Worm (Caenorhabditis elegans) whole organism, midembryonic: ENCODE measurements around the gene chil-8.

Experiments used
- klf-2 ChIP-seq: fragments of 200-800 bp; sonication (Bioruptor generic); conservative IDR thresholded peaks from 2 replicates; pipeline ENCODE4 v1.3.6; 2022; ENCODE audit warnings: missing genetic modification reagents, missing genetic modification characterization, missing compliant biosample characterization
- med-1 ChIP-seq: sonication (generic microtip); optimal IDR thresholded peaks from 2 replicates; lab custom pipeline; 2017; ENCODE audit warnings: missing genetic modification characterization, mild to moderate bottlenecking, missing compliant biosample characterization, antibody characterized with exemption, missing genetic modification reagents; ENCODE audit not compliant: insufficient read depth
- ref-1 ChIP-seq: fragments of 200-800 bp; sonication (Bioruptor generic); conservative IDR thresholded peaks from 2 replicates; pipeline ENCODE4 v1.3.6; 2022; ENCODE audit warnings: missing genetic modification reagents, missing genetic modification characterization, missing compliant biosample characterization
- tab-1 ChIP-seq: fragments of 200-800 bp; sonication (Bioruptor generic); IDR thresholded peaks from 2 replicates; pipeline ENCODE4 v1.3.6; 2022; ENCODE audit warnings: missing genetic modification characterization, missing compliant biosample characterization
- ztf-23 ChIP-seq: fragments of 200-800 bp; sonication (Bioruptor generic); IDR thresholded peaks from 2 replicates; pipeline ENCODE4 v1.3.6; 2022; ENCODE audit warnings: missing genetic modification reagents, missing genetic modification characterization, missing compliant biosample characterization

DNA sequence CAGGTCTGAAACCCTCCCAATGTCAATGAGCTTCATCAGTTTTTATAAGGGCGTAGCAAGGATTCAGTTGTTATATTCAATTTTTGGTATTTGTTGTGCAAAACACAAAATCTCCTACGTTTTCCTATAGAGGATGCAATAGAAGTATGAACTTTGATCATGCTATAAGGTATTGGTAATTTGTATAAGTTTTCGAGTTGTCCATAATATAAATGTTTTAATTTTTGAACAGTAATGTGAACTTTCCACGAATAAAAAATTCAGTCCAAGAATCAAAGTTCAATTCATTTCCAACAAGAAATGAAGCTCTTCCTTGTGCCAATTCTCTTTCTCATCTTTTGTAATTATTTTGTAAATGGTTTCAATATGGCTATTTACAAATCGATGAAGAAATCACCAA is 41.8 kb downstream of the chil-8 start, which contains the start of gene ZK938.12:
- TF ChIP-seq ztf-23 (GFP tag; lab: Robert Waterston, UW) (no peak), tab-1 (GFP tag; lab: Robert Waterston, UW) (no peak), ref-1 (GFP tag; lab: Robert Waterston, UW) (no peak), klf-2 (GFP tag; lab: Robert Waterston, UW) (no peak), med-1 (GFP tag; lab: Kevin White, UChicago) (no peak)
